Fruit fly (Drosophila melanogaster): ENCODE measurements around the gene Nph.

Gene Nph

dm6 chr3R:30004648-30005047 is at the start of gene Nph, which contains the start of gene Nlp:
Gene Nph, minus strand, starts transcription at chr3R:30004861.
Gene Nlp, plus strand, starts transcription at chr3R:30004785.
- TF ChIP-seq CG8478 (optimal IDR thresholded peaks at IDR 0.05) (no peak), CTCF (optimal IDR thresholded peaks at IDR 0.05) (peak in 1 of 2 experiments; percentile 2)

- TF ChIP-seq CG8478 (optimal IDR thresholded peaks at IDR 0.05) (no peak), CTCF (optimal IDR thresholded peaks at IDR 0.05) (peak; percentile 10 to 43)
Measured at dm6 chr3R:30052455-30053046, 47.9 kb upstream of the Nph start, which contains the start of gene Jasper. Gene Jasper, plus strand, starts transcription at chr3R:30052514.

- no peak for TF ChIP-seq CTCF (optimal IDR thresholded peaks at IDR 0.05)
- no peak for TF ChIP-seq CG8478 (optimal IDR thresholded peaks at IDR 0.05)
Measured at dm6 chr3R:30051933-30052332, 47.3 kb upstream of the Nph start, which contains the start of gene CG15528. Gene CG15528, minus strand, starts transcription at chr3R:30052112.

- TF ChIP-seq CG8478 (optimal IDR thresholded peaks at IDR 0.05) (no peak), CTCF (optimal IDR thresholded peaks at IDR 0.05) (no peak)
Measured at dm6 chr3R:30050448-30050847, 45.8 kb upstream of the Nph start.

dm6 chr3R:30046029-30047001 is 41.7 kb upstream of the Nph start, which contains the start of the genes RpL32 and CG7943:
Gene RpL32, minus strand, starts transcription at chr3R:30046161.
Gene CG7943, plus strand, starts transcription at chr3R:30046470.
- TF ChIP-seq CTCF (optimal IDR thresholded peaks at IDR 0.05): peak in 1 of 2 experiments; percentile 41
- TF ChIP-seq CG8478 (optimal IDR thresholded peaks at IDR 0.05): no peak

- no peak for TF ChIP-seq CG8478 (optimal IDR thresholded peaks at IDR 0.05)
- peak; percentile 10 to 34 for TF ChIP-seq CTCF (optimal IDR thresholded peaks at IDR 0.05)
Measured at dm6 chr3R:30043139-30043744, 38.6 kb upstream of the Nph start, which contains the start of gene Sry-delta. Gene Sry-delta, plus strand, starts transcription at chr3R:30043341.

- TF ChIP-seq CG8478 (optimal IDR thresholded peaks at IDR 0.05) (no peak), CTCF (optimal IDR thresholded peaks at IDR 0.05) (no peak)
Measured at dm6 chr3R:30040879-30041278, 36.2 kb upstream of the Nph start.

dm6 chr3R:30039494-30039893 is 34.8 kb upstream of the Nph start, which contains the start of the genes janA, Sry-alpha and Sry-beta:
Gene janA, minus strand, starts transcription at chr3R:30039533.
Gene Sry-alpha, plus strand, starts transcription at chr3R:30039719.
Gene Sry-beta, plus strand, starts transcription at chr3R:30039719.
- TF ChIP-seq CG8478 (optimal IDR thresholded peaks at IDR 0.05) (no peak), CTCF (optimal IDR thresholded peaks at IDR 0.05) (no peak)

dm6 chr3R:30038628-30039027 is 34.0 kb upstream of the Nph start, which contains the start of gene janB:
Gene janB, minus strand, starts transcription at chr3R:30038728.
- no peak for TF ChIP-seq CTCF (optimal IDR thresholded peaks at IDR 0.05)
- TF ChIP-seq CG8478 (optimal IDR thresholded peaks at IDR 0.05): no peak

dm6 chr3R:30037630-30038029 is 33.0 kb upstream of the Nph start, which contains the start of gene ocn:
Gene ocn, minus strand, starts transcription at chr3R:30037730.
- TF ChIP-seq CG8478 (optimal IDR thresholded peaks at IDR 0.05) (no peak), CTCF (optimal IDR thresholded peaks at IDR 0.05) (no peak)

- TF ChIP-seq CG8478 (optimal IDR thresholded peaks at IDR 0.05): no peak
- no peak for TF ChIP-seq CTCF (optimal IDR thresholded peaks at IDR 0.05)
Measured at dm6 chr3R:30036609-30037008, 31.9 kb upstream of the Nph start, which contains the start of gene ZIPIC. Gene ZIPIC, minus strand, starts transcription at chr3R:30036870.

dm6 chr3R:30032281-30032680 is 27.6 kb upstream of the Nph start:
- TF ChIP-seq CG8478 (optimal IDR thresholded peaks at IDR 0.05) (no peak), CTCF (optimal IDR thresholded peaks at IDR 0.05) (no peak)

- no peak for TF ChIP-seq CTCF (optimal IDR thresholded peaks at IDR 0.05)
- TF ChIP-seq CG8478 (optimal IDR thresholded peaks at IDR 0.05): no peak
Measured at dm6 chr3R:30030061-30030460, 25.4 kb upstream of the Nph start.

- no peak for TF ChIP-seq CG8478 (optimal IDR thresholded peaks at IDR 0.05)
- TF ChIP-seq CTCF (optimal IDR thresholded peaks at IDR 0.05): no peak
Measured at dm6 chr3R:30023445-30023844, 18.8 kb upstream of the Nph start.

Data from S2 (cell line).